Worm (Caenorhabditis elegans) whole organism, L1 larva: Measurements from ENCODE around the gene H40L08.3.

Experiments
- aly-2 ChIP-seq: fragments of 150-350 bp; optimal IDR thresholded peaks from 2 replicates; lab custom pipeline; 2014; ENCODE audit warnings: missing biosample characterization, missing genetic modification characterization
- egl-27 ChIP-seq, 2 experiments: fragments of 150-350 bp in 1 of 2; sonication (generic microtip); optimal IDR thresholded peaks; 3 replicates each; lab custom pipeline; 2017 to 2018; ENCODE audit warnings: missing biosample characterization in 2 of 2, missing genetic modification characterization in 2 of 2, missing genetic modification reagents in 2 of 2
- elt-3 ChIP-seq, 6 experiments: fragments of 150-350 bp in 1 of 6; sonication (generic microtip); optimal IDR thresholded peaks; 2 replicates each; lab custom pipeline; 2017 to 2018; ENCODE audit warnings: missing biosample characterization in 6 of 6, missing genetic modification characterization in 6 of 6, inconsistent platforms in 1 of 6
- fos-1 ChIP-seq: fragments of 150-350 bp; optimal IDR thresholded peaks from 2 replicates; lab custom pipeline; 2014; ENCODE audit warnings: missing biosample characterization, missing genetic modification characterization
- lin-13 ChIP-seq: fragments of 150-350 bp; optimal IDR thresholded peaks from 2 replicates; lab custom pipeline; 2014; ENCODE audit warnings: missing biosample characterization, missing genetic modification reagents, missing genetic modification characterization
- lir-3 ChIP-seq: sonication (generic microtip); optimal IDR thresholded peaks from 2 replicates; lab custom pipeline; 2016; ENCODE audit warnings: mild to moderate bottlenecking, missing genetic modification characterization, moderate library complexity, missing compliant biosample characterization; ENCODE audit not compliant: poor library complexity
- nhr-12 ChIP-seq: sonication (generic microtip); optimal IDR thresholded peaks from 2 replicates; lab custom pipeline; 2017; ENCODE audit warnings: missing biosample characterization, missing genetic modification characterization
- snpc-4 ChIP-seq: fragments of 150-350 bp; optimal IDR thresholded peaks from 2 replicates; lab custom pipeline; 2014; ENCODE audit warnings: missing biosample characterization, missing genetic modification characterization
- unc-130 ChIP-seq: fragments of 150-350 bp; optimal IDR thresholded peaks from 2 replicates; lab custom pipeline; 2017; ENCODE audit warnings: missing biosample characterization, missing genetic modification characterization, inconsistent platforms
- unc-86 ChIP-seq: sonication (generic microtip); optimal IDR thresholded peaks from 2 replicates; lab custom pipeline; 2016; ENCODE audit warnings: missing genetic modification characterization, missing compliant biosample characterization

ce11 chrX:15079406-15079805, 3.5 kb upstream of the H40L08.3 start:
- peak; percentile 63 for TF ChIP-seq unc-130 (tag; lab: Kevin White, UChicago)
- no peak for TF ChIP-seq lin-13
- TF ChIP-seq snpc-4 = no peak
- no peak for TF ChIP-seq aly-2 (tag; lab: Kevin White, UChicago)
- peak in 5 of 6 experiments; percentile 48 to 92 (median 69) for TF ChIP-seq elt-3 (tag; optimal IDR thresholded peaks at IDR 0.05; lab: Kevin White, UChicago)
- TF ChIP-seq nhr-12 (tag; lab: Kevin White, UChicago) = no peak
- no peak for TF ChIP-seq lir-3 (tag; lab: Kevin White, UChicago)
- TF ChIP-seq fos-1 (tag; lab: Kevin White, UChicago) = no peak
- TF ChIP-seq unc-86 (tag; lab: Kevin White, UChicago) = no peak
- TF ChIP-seq egl-27 (tag; optimal IDR thresholded peaks at IDR 0.05; lab: Kevin White, UChicago) = no peak
